Fruit fly (Drosophila melanogaster): ENCODE measurements around the gene Or2a.

The Or2a gene

DNA sequence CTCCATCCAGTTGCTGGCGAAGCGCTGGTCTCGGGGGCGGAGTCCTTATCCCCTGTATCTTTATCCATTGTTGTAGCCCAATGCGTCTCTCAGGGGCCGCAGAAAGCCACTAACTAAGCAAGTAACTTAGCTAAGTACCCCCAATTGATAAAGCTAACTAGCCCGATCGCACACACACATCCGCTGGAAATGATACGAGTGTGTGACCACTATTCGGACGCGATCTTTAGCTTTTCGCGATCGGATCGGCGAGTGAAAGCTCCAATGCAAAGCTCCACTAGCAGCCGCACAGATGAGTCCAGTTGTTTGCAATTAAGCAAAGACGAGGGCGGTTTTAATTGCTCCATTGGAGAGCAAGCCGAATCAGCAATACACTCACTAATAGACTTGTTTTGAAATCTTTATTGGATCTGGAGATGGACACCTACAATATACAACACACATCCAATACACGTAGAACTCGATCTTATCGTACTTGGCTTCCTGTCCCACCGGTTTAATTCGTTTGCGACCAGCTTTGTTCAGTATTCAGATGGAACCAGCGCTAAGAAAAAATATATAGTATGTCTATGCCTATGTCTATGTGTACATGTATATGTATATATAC, 8.1 kb downstream of the Or2a start, which contains the start of gene CG3091:
Gene CG3091, minus strand, starts transcription at position 178 of the 607 bp plus-strand sequence.
- no peak for TF ChIP-seq dac (GFP tag; optimal IDR thresholded peaks at IDR 0.05)
- peak; percentile 37 for TF ChIP-seq CG6276 (GFP tag; optimal IDR thresholded peaks at IDR 0.05)
- no peak for TF ChIP-seq CG32006 (GFP tag; optimal IDR thresholded peaks at IDR 0.05)
- no peak for TF ChIP-seq CG7368 (GFP tag; optimal IDR thresholded peaks at IDR 0.05)
- peak; percentile 70 for TF ChIP-seq eg (GFP tag; IDR thresholded peaks at IDR 0.05)
- TF ChIP-seq CG6163 (GFP tag; IDR thresholded peaks at IDR 0.05) = peak; percentile 65; the same call in 2 of the 3 replicates
- TF ChIP-seq Eip78C (GFP tag) = peak; percentile 36
- TF ChIP-seq CG15336 (GFP tag; IDR thresholded peaks at IDR 0.05) = 0 out of 2 replicates have a peak, but pooled peaks have one; percentile 8

DNA sequence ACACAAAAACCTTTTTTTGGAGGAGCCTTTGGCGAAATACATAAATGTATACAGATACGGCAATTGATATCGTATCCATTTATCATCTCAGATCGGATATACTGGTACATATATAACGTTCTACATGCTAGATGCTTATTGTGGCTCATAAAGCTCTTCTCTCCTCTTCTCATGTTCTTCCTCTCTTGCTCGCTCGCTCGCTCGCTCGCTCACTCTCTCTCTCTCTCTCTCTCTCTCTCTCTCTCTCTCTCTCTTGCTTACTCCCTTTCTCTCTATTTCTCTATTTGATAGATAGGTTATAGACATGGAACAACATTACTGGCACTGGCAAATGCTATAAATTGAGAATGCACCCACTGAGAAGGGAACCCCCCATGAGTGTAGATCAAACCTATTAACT, 9.0 kb downstream of the Or2a start:
- no peak for TF ChIP-seq CG6276 (GFP tag; optimal IDR thresholded peaks at IDR 0.05)
- TF ChIP-seq CG6808 (GFP tag; optimal IDR thresholded peaks at IDR 0.05) = no peak
- TF ChIP-seq CG11902 (GFP tag; optimal IDR thresholded peaks at IDR 0.05) = no peak
- TF ChIP-seq ss (GFP tag; optimal IDR thresholded peaks at IDR 0.05) = no peak
- TF ChIP-seq Eip78C (GFP tag) = no peak
- no peak for TF ChIP-seq CG3032 (tag; optimal IDR thresholded peaks at IDR 0.05)
- no peak for TF ChIP-seq CG32006 (GFP tag; optimal IDR thresholded peaks at IDR 0.05)
- no peak for TF ChIP-seq CG9139 (GFP tag; optimal IDR thresholded peaks at IDR 0.05)
- TF ChIP-seq Ets21C (GFP tag; optimal IDR thresholded peaks at IDR 0.05) = no peak
- no peak for TF ChIP-seq CG10669 (GFP tag; optimal IDR thresholded peaks at IDR 0.05)
- no peak for TF ChIP-seq CG4318 (GFP tag; optimal IDR thresholded peaks at IDR 0.05)
- TF ChIP-seq spab (GFP tag; optimal IDR thresholded peaks at IDR 0.05) = no peak

DNA sequence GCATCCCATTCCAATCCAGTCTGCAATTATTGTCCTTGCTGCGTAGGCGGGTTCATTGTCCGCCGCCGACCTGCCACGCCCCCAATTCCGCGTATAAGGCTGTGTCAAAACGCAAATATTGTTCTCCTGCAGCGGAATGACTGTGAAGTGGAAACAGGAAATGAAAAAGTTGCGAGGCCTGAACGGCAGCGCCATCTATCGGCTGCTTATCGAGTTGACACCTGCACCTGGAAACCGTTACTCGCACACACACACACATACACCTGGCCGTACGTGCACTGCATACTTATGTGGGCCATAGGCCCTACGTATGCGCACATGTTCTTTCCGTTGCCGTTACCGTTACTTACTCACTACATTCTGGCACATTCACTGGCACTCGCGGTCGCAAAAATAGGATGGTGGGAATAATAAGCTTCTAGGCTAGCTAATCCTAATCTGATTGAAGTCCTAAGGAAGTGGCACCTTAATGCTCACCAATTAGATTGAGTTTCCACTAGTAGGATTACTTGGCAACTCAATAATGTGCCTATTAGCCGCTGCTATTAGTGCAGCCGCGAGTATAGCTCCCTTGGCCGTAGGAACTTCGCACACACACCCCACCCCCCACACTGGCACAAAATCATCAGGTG, 12.7 kb downstream of the Or2a start:
- TF ChIP-seq Ets96B (tag; optimal IDR thresholded peaks at IDR 0.05) = peak; percentile 6
- TF ChIP-seq CG8319 (GFP tag; optimal IDR thresholded peaks at IDR 0.05) = no peak
- peak in 1 of 2 experiments; percentile 39 for TF ChIP-seq ss (GFP tag; optimal IDR thresholded peaks at IDR 0.05)
- 0 out of 3 replicates have a peak, but pooled peaks have one; percentile 39 for TF ChIP-seq CG8119 (GFP tag; IDR thresholded peaks at IDR 0.05)
- peak; percentile 61 for TF ChIP-seq Eip78C (GFP tag)
- TF ChIP-seq CG7368 (GFP tag; optimal IDR thresholded peaks at IDR 0.05) = peak; percentile 15
- TF ChIP-seq CG16779 (tag; optimal IDR thresholded peaks at IDR 0.05) = no peak
- TF ChIP-seq CG6854 (GFP tag; optimal IDR thresholded peaks at IDR 0.05) = no peak
- peak; percentile 11 for TF ChIP-seq CG9139 (GFP tag; optimal IDR thresholded peaks at IDR 0.05)
- no peak for TF ChIP-seq CG10631 (GFP tag; optimal IDR thresholded peaks at IDR 0.05)
- peak; percentile 30 for TF ChIP-seq achi (GFP tag; optimal IDR thresholded peaks at IDR 0.05)
- TF ChIP-seq CG11294 (GFP tag; IDR thresholded peaks at IDR 0.05) = no peak
- TF ChIP-seq CG1621 (tag; optimal IDR thresholded peaks at IDR 0.05) = no peak
- TF ChIP-seq net (GFP tag; optimal IDR thresholded peaks at IDR 0.05) = no peak
- TF ChIP-seq acj6 (GFP tag; optimal IDR thresholded peaks at IDR 0.05) = no peak
- peak; percentile 20 for TF ChIP-seq CG6808 (GFP tag; optimal IDR thresholded peaks at IDR 0.05)
- no peak for TF ChIP-seq Gug (GFP tag; IDR thresholded peaks at IDR 0.05)
- TF ChIP-seq CG6276 (GFP tag; optimal IDR thresholded peaks at IDR 0.05) = peak; percentile 30
- no peak for TF ChIP-seq dsx (GFP tag; optimal IDR thresholded peaks at IDR 0.05; ENCODE audit: poor library complexity, severe bottlenecking)
- TF ChIP-seq CG11902 (GFP tag; optimal IDR thresholded peaks at IDR 0.05) = no peak
- no peak for TF ChIP-seq Ets21C (GFP tag; optimal IDR thresholded peaks at IDR 0.05)
- TF ChIP-seq CG31627 (GFP tag; optimal IDR thresholded peaks at IDR 0.05) = no peak
- no peak for TF ChIP-seq topi (GFP tag; optimal IDR thresholded peaks at IDR 0.05)
- no peak for TF ChIP-seq fkh (GFP tag; optimal IDR thresholded peaks at IDR 0.05)
- TF ChIP-seq CG15336 (GFP tag; IDR thresholded peaks at IDR 0.05) = peak; percentile 50; the same call in 1 of the 2 replicates
- peak; percentile 18 for TF ChIP-seq CG10669 (GFP tag; optimal IDR thresholded peaks at IDR 0.05)
- no peak for TF ChIP-seq CG6792 (GFP tag; optimal IDR thresholded peaks at IDR 0.05)
- no peak for TF ChIP-seq lz (GFP tag; optimal IDR thresholded peaks at IDR 0.05)
- TF ChIP-seq Hr4 (GFP tag; optimal IDR thresholded peaks at IDR 0.05) = peak; percentile 19
- TF ChIP-seq Eip93F (GFP tag; optimal IDR thresholded peaks at IDR 0.05) = no peak
- no peak for TF ChIP-seq CG3032 (tag; optimal IDR thresholded peaks at IDR 0.05)
- TF ChIP-seq dac (GFP tag; optimal IDR thresholded peaks at IDR 0.05) = peak; percentile 1
- no peak for TF ChIP-seq Sox102F (GFP tag; optimal IDR thresholded peaks at IDR 0.05)
- peak; percentile 9 for TF ChIP-seq fd59A (GFP tag; optimal IDR thresholded peaks at IDR 0.05)
- TF ChIP-seq salr (GFP tag; optimal IDR thresholded peaks at IDR 0.05) = no peak
- no peak for TF ChIP-seq eg (GFP tag; IDR thresholded peaks at IDR 0.05)
- TF ChIP-seq Sox14 (GFP tag; optimal IDR thresholded peaks at IDR 0.05) = no peak
- TF ChIP-seq Sox15 (GFP tag; optimal IDR thresholded peaks at IDR 0.05) = no peak
- no peak for TF ChIP-seq Met (GFP tag; optimal IDR thresholded peaks at IDR 0.05)

All from whole organism, prepupa.